Fruit fly (Drosophila melanogaster): ENCODE results near the gene CG33985.

dm6 chr3L:15528096-15528495, 1.5 kb upstream of the CG33985 start, which contains the start of gene CG42728:
- TF ChIP-seq insv (optimal IDR thresholded peaks at IDR 0.05) (no peak), h (optimal IDR thresholded peaks at IDR 0.05) (no peak), Myc (optimal IDR thresholded peaks at IDR 0.05) (no peak), ttk (optimal IDR thresholded peaks at IDR 0.05) (no peak), Sin3A (optimal IDR thresholded peaks at IDR 0.05) (no peak), psq (optimal IDR thresholded peaks at IDR 0.05) (no peak)
